Worm (Caenorhabditis elegans) whole organism, L1 larva: ENCODE measurements around the gene ubc-23.

Experiments
- C34B4.2 ChIP-seq: sonication (generic microtip); optimal IDR thresholded peaks from 2 replicates; lab custom pipeline; 2017; ENCODE audit warnings: mild to moderate bottlenecking, missing genetic modification characterization, missing compliant biosample characterization
- F16B12.6 ChIP-seq: fragments of 150-350 bp; optimal IDR thresholded peaks from 2 replicates; lab custom pipeline; 2014; ENCODE audit warnings: missing biosample characterization, missing genetic modification characterization
- Y116A8C.19 ChIP-seq: sonication (generic microtip); optimal IDR thresholded peaks from 2 replicates; lab custom pipeline; 2016; ENCODE audit warnings: missing compliant biosample characterization, missing genetic modification characterization, borderline replicate concordance
- alr-1 ChIP-seq: fragments of 200-800 bp; sonication (Bioruptor generic); optimal IDR thresholded peaks from 2 replicates; lab custom pipeline; 2018; ENCODE audit warnings: borderline replicate concordance, mild to moderate bottlenecking, missing genetic modification characterization, missing compliant biosample characterization
- aly-2 ChIP-seq: fragments of 150-350 bp; optimal IDR thresholded peaks from 2 replicates; lab custom pipeline; 2014; ENCODE audit warnings: missing biosample characterization, missing genetic modification characterization
- ama-1 ChIP-seq: fragments of 150-350 bp; optimal IDR thresholded peaks from 2 replicates; lab custom pipeline; 2014
- ceh-82 ChIP-seq, 3 experiments: fragments of 150-350 bp in 1 of 3; sonication (generic microtip) in 2 of 3; optimal IDR thresholded peaks; 2 replicates each; lab custom pipeline; 2014 to 2017; ENCODE audit warnings: missing biosample characterization in 3 of 3, missing genetic modification characterization in 3 of 3
- ceh-88 ChIP-seq: fragments of 200-800 bp; sonication (Bioruptor generic); IDR thresholded peaks from 2 replicates; pipeline ENCODE4 v1.3.6; 2022; ENCODE audit warnings: missing genetic modification characterization, missing compliant biosample characterization
- ces-1 ChIP-seq: fragments of 150-350 bp; optimal IDR thresholded peaks from 2 replicates; lab custom pipeline; 2014; ENCODE audit warnings: missing biosample characterization, missing genetic modification reagents, missing genetic modification characterization
- dpl-1 ChIP-seq, 3 experiments: fragments of 150-350 bp in 2 of 3; sonication (generic microtip) in 1 of 3; optimal IDR thresholded peaks; 2 replicates each; lab custom pipeline; 2014 to 2017; ENCODE audit warnings: missing biosample characterization in 3 of 3, missing genetic modification characterization in 3 of 3, missing genetic modification reagents in 3 of 3
- efl-1 ChIP-seq, 4 experiments: fragments of 150-350 bp; optimal IDR thresholded peaks in 3 of 4; peaks in 1 of 4; 1 replicate in 1 of 4; 2 replicates in 3 of 4; lab custom pipeline; 2014; ENCODE audit warnings: missing biosample characterization in 2 of 4, missing genetic modification characterization in 2 of 4, missing genetic modification reagents in 2 of 4
- egl-13 ChIP-seq: sonication (generic microtip); optimal IDR thresholded peaks from 2 replicates; lab custom pipeline; 2016; ENCODE audit warnings: missing genotype, missing genetic modification reagents, missing genetic modification characterization, missing compliant biosample characterization
- egl-27 ChIP-seq, 2 experiments: fragments of 150-350 bp in 1 of 2; sonication (generic microtip); optimal IDR thresholded peaks; 3 replicates each; lab custom pipeline; 2017 to 2018; ENCODE audit warnings: missing biosample characterization in 2 of 2, missing genetic modification characterization in 2 of 2, missing genetic modification reagents in 2 of 2
- elt-2 ChIP-seq: sonication (generic microtip); optimal IDR thresholded peaks from 2 replicates; lab custom pipeline; 2016; ENCODE audit warnings: missing genetic modification characterization, mild to moderate bottlenecking, inconsistent platforms, missing compliant biosample characterization, missing genetic modification reagents
- ets-5 ChIP-seq: fragments of 200-800 bp; sonication (Bioruptor generic); IDR thresholded peaks from 2 replicates; pipeline ENCODE4 v1.3.6; 2022; ENCODE audit warnings: missing genetic modification characterization, missing compliant biosample characterization
- fkh-8 ChIP-seq: sonication (generic microtip); optimal IDR thresholded peaks from 2 replicates; lab custom pipeline; 2016; ENCODE audit warnings: mild to moderate bottlenecking, missing genetic modification characterization, missing compliant biosample characterization
- grh-1 ChIP-seq: fragments of 200-800 bp; sonication (Bioruptor generic); IDR thresholded peaks from 2 replicates; pipeline ENCODE4 v1.3.6; 2022; ENCODE audit warnings: missing genetic modification reagents, missing genetic modification characterization, missing compliant biosample characterization
- hlh-4 ChIP-seq: sonication (generic microtip); optimal IDR thresholded peaks from 2 replicates; lab custom pipeline; 2016; ENCODE audit warnings: mild to moderate bottlenecking, missing genetic modification characterization, missing compliant biosample characterization
- hpl-2 ChIP-seq: fragments of 150-350 bp; optimal IDR thresholded peaks from 2 replicates; lab custom pipeline; 2014; ENCODE audit warnings: missing biosample characterization, missing genetic modification reagents, missing genetic modification characterization
- irx-1 ChIP-seq: sonication (generic microtip); optimal IDR thresholded peaks from 2 replicates; lab custom pipeline; 2016; ENCODE audit warnings: missing genetic modification characterization, missing compliant biosample characterization
- isw-1 ChIP-seq: fragments of 200-800 bp; sonication (Bioruptor generic); IDR thresholded peaks from 2 replicates; pipeline ENCODE4 v1.3.6; 2022; ENCODE audit warnings: missing genetic modification characterization, missing compliant biosample characterization
- lin-13 ChIP-seq: fragments of 150-350 bp; optimal IDR thresholded peaks from 2 replicates; lab custom pipeline; 2014; ENCODE audit warnings: missing biosample characterization, missing genetic modification reagents, missing genetic modification characterization
- lin-14 ChIP-seq: fragments of 200-800 bp; sonication (Bioruptor generic); optimal IDR thresholded peaks from 2 replicates; lab custom pipeline; 2018; ENCODE audit warnings: mild to moderate bottlenecking, missing genetic modification characterization, moderate library complexity, missing compliant biosample characterization
- mab-9 ChIP-seq: fragments of 200-800 bp; sonication (Bioruptor generic); IDR thresholded peaks from 2 replicates; pipeline ENCODE4 v1.3.6; 2022; ENCODE audit warnings: missing genetic modification reagents, missing genetic modification characterization, missing compliant biosample characterization
- nhr-11 ChIP-seq: fragments of 150-350 bp; optimal IDR thresholded peaks from 2 replicates; lab custom pipeline; 2014; ENCODE audit warnings: missing biosample characterization, missing genetic modification characterization
- nhr-12 ChIP-seq: sonication (generic microtip); optimal IDR thresholded peaks from 2 replicates; lab custom pipeline; 2017; ENCODE audit warnings: missing biosample characterization, missing genetic modification characterization
- nhr-19 ChIP-seq: fragments of 200-800 bp; sonication (Bioruptor generic); conservative IDR thresholded peaks from 2 replicates; pipeline ENCODE4 v1.3.6; 2022; ENCODE audit warnings: missing genetic modification characterization, missing compliant biosample characterization
- nhr-20 ChIP-seq: sonication (generic microtip); optimal IDR thresholded peaks from 2 replicates; lab custom pipeline; 2016; ENCODE audit warnings: mild to moderate bottlenecking, missing genetic modification characterization, missing compliant biosample characterization
- nhr-237 ChIP-seq: fragments of 150-350 bp; optimal IDR thresholded peaks from 2 replicates; lab custom pipeline; 2014; ENCODE audit warnings: missing biosample characterization, missing genetic modification characterization
- nhr-71 ChIP-seq: sonication (generic microtip); optimal IDR thresholded peaks from 2 replicates; lab custom pipeline; 2016; ENCODE audit warnings: mild to moderate bottlenecking, missing genetic modification characterization, moderate library complexity, missing compliant biosample characterization
- nhr-85 ChIP-seq: sonication (generic microtip); peaks from one replicate; lab custom pipeline; 2016; ENCODE audit warnings: missing genetic modification characterization, inconsistent platforms, missing compliant biosample characterization
- nhr-90 ChIP-seq: sonication (generic microtip); optimal IDR thresholded peaks from 2 replicates; lab custom pipeline; 2016; ENCODE audit warnings: mild to moderate bottlenecking, missing genetic modification characterization, missing compliant biosample characterization; ENCODE audit not compliant: poor library complexity
- pag-3 ChIP-seq: sonication (generic microtip); optimal IDR thresholded peaks from 2 replicates; lab custom pipeline; 2017; ENCODE audit warnings: missing genetic modification characterization, mild to moderate bottlenecking, missing compliant biosample characterization, antibody characterized with exemption, borderline replicate concordance; ENCODE audit not compliant: insufficient read depth
- pax-3 ChIP-seq: fragments of 200-800 bp; sonication (Bioruptor generic); optimal IDR thresholded peaks from 2 replicates; lab custom pipeline; 2018; ENCODE audit warnings: mild to moderate bottlenecking, missing genetic modification characterization, moderate library complexity, missing compliant biosample characterization
- pqm-1 ChIP-seq: sonication (generic microtip); optimal IDR thresholded peaks from 3 replicates; lab custom pipeline; 2017; ENCODE audit warnings: missing biosample characterization, missing genetic modification characterization
- rnt-1 ChIP-seq: sonication (generic microtip); optimal IDR thresholded peaks from 2 replicates; lab custom pipeline; 2016; ENCODE audit warnings: mild to moderate bottlenecking, missing genetic modification characterization, moderate library complexity, missing compliant biosample characterization
- snpc-4 ChIP-seq: fragments of 150-350 bp; optimal IDR thresholded peaks from 2 replicates; lab custom pipeline; 2014; ENCODE audit warnings: missing biosample characterization, missing genetic modification characterization
- sox-4 ChIP-seq: sonication (generic microtip); optimal IDR thresholded peaks from 2 replicates; lab custom pipeline; 2016; ENCODE audit warnings: missing genetic modification characterization, missing compliant biosample characterization
- swsn-7 ChIP-seq: sonication (generic microtip); optimal IDR thresholded peaks from 2 replicates; lab custom pipeline; 2016; ENCODE audit warnings: missing genetic modification characterization, missing compliant biosample characterization
- tbx-2 ChIP-seq: sonication (generic microtip); optimal IDR thresholded peaks from 2 replicates; lab custom pipeline; 2016; ENCODE audit warnings: missing genetic modification characterization, missing compliant biosample characterization
- unc-98 ChIP-seq: fragments of 200-800 bp; sonication (Bioruptor generic); IDR thresholded peaks from 2 replicates; pipeline ENCODE4 v1.3.6; 2022; ENCODE audit warnings: missing genetic modification characterization, missing compliant biosample characterization
- xbp-1 ChIP-seq: sonication (generic microtip); optimal IDR thresholded peaks from 2 replicates; lab custom pipeline; 2016; ENCODE audit warnings: missing genetic modification characterization, missing compliant biosample characterization
- zip-4 ChIP-seq: fragments of 200-800 bp; sonication (Bioruptor generic); optimal IDR thresholded peaks from 2 replicates; lab custom pipeline; 2018; ENCODE audit warnings: mild to moderate bottlenecking, missing genetic modification characterization, moderate library complexity, missing compliant biosample characterization
- ztf-11 ChIP-seq, 2 experiments: sonication (generic microtip); optimal IDR thresholded peaks; 2 replicates each; lab custom pipeline; 2016 to 2017; ENCODE audit warnings: missing genetic modification characterization in 2 of 2, missing biosample characterization in 1 of 2, missing compliant biosample characterization in 1 of 2
- ztf-4 ChIP-seq: fragments of 150-350 bp; optimal IDR thresholded peaks from 2 replicates; lab custom pipeline; 2014; ENCODE audit warnings: missing biosample characterization, missing genetic modification characterization

Gene ubc-23

ce11 chrX:8859538-8859937, 15.4 kb downstream of the ubc-23 start (continued):
- no peak for TF ChIP-seq lin-13 (GFP tag; lab: Kevin White, UChicago)
- peak; percentile 32 to 46 for TF ChIP-seq efl-1 (optimal IDR thresholded peaks at IDR 0.05; lab: Kevin White, UChicago)
- peak; percentile 52 to 92 for TF ChIP-seq efl-1 (GFP tag; optimal IDR thresholded peaks at IDR 0.05 in 1 of 2; lab: Kevin White, UChicago)
- no peak for TF ChIP-seq irx-1 (tag; lab: Kevin White, UChicago)
- no peak for TF ChIP-seq nhr-20 (tag; lab: Kevin White, UChicago)
- TF ChIP-seq ets-5 (GFP tag; lab: Robert Waterston, UW), result no peak
- TF ChIP-seq ceh-88, result no peak
- TF ChIP-seq isw-1 (GFP tag; lab: Robert Waterston, UW), result no peak
- TF ChIP-seq aly-2, result no peak
- no peak for TF ChIP-seq xbp-1
- no peak for TF ChIP-seq swsn-7 (tag; lab: Kevin White, UChicago)
- TF ChIP-seq nhr-12 (tag; lab: Kevin White, UChicago), result no peak
- no peak for TF ChIP-seq snpc-4 (tag; lab: Kevin White, UChicago)

DNA sequence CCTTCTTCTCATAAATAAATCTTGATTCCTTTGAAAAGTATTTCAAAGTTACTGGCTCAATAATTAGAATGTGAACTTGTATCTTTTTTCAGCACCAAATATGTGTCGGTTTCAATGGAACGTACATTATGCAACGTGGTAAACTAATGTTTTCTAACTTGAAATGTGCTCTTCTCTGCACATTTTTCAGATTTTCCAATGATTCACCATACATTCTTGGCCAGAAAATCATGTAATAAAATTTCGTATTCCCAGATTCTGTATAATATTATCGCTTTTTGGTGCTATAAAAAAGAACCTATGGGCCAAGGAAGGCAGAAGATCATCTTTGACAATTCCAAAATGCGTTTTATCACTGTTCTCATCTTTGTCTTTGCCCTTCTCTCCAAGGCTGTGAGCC, 16.9 kb downstream of the ubc-23 start, which contains the start of gene C06E2.9:
TSS of gene C06E2.9 (plus strand) at position 301 of the 400 bp plus-strand sequence.
- no peak for TF ChIP-seq lin-14 (GFP tag; lab: Kevin White, UChicago)
- no peak for TF ChIP-seq nhr-90 (tag; lab: Kevin White, UChicago)
- TF ChIP-seq elt-2 (tag; lab: Kevin White, UChicago), result no peak

DNA sequence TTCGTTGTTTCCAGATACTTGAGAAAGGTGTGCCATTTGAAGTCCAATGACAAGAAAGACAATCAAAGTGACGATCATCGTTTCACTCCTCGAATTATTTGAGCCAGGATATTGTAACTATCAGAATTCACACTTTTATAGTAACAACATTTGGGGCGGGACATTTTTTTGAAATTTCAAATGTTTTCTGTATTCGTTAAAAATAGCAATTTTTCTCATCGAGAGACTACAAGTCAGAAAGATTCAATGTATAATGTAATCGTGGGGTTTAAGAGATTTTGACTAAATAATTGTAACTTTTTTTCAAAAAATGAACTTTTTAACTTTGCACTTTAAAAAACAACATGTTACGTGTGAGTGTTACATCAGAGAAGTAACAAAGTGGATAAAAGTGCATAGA, 22.5 kb downstream of the ubc-23 start, which contains the start of gene ins-9:
TSS of gene ins-9 (minus strand) at position 101 of the 400 bp plus-strand sequence.
- TF ChIP-seq nhr-71 (tag; lab: Kevin White, UChicago) (no peak), grh-1 (GFP tag; lab: Robert Waterston, UW) (no peak), C34B4.2 (tag; lab: Kevin White, UChicago) (no peak), pax-3 (tag; lab: Kevin White, UChicago) (no peak)

- TF ChIP-seq fkh-8 (tag; lab: Kevin White, UChicago), result peak; percentile 67
- TF ChIP-seq nhr-85 (tag; lab: Kevin White, UChicago), result no peak
- TF ChIP-seq hpl-2 (GFP tag; lab: Kevin White, UChicago), result no peak
- TF ChIP-seq hlh-4 (tag; lab: Kevin White, UChicago), result no peak
- no peak for TF ChIP-seq F16B12.6 (tag; lab: Kevin White, UChicago)
- no peak for TF ChIP-seq unc-98 (GFP tag; lab: Robert Waterston, UW)
- no peak for TF ChIP-seq ets-5 (GFP tag; lab: Robert Waterston, UW)
- TF ChIP-seq dpl-1 (GFP tag; optimal IDR thresholded peaks at IDR 0.05; lab: Kevin White, UChicago), result peak in 1 of 3 experiments; percentile 47
- TF ChIP-seq rnt-1, result no peak
- no peak for TF ChIP-seq pax-3 (tag; lab: Kevin White, UChicago)
- no peak for TF ChIP-seq ztf-4 (tag; lab: Kevin White, UChicago)
- no peak for TF ChIP-seq Y116A8C.19 (tag; lab: Kevin White, UChicago)
- no peak for TF ChIP-seq egl-27 (tag; optimal IDR thresholded peaks at IDR 0.05; lab: Kevin White, UChicago)
- no peak for TF ChIP-seq pag-3
- TF ChIP-seq lin-13 (GFP tag; lab: Kevin White, UChicago), result no peak
- TF ChIP-seq pqm-1 (tag; lab: Kevin White, UChicago), result no peak
- TF ChIP-seq nhr-20 (tag; lab: Kevin White, UChicago), result no peak
- no peak for TF ChIP-seq nhr-237 (tag; lab: Kevin White, UChicago)
- no peak for TF ChIP-seq alr-1 (tag; lab: Kevin White, UChicago)
- TF ChIP-seq ama-1 (lab: Kevin White, UChicago), result no peak
- TF ChIP-seq grh-1 (GFP tag; lab: Robert Waterston, UW), result no peak
- TF ChIP-seq sox-4 (tag; lab: Kevin White, UChicago), result peak; percentile 2
- peak in 1 of 2 experiments; percentile 23 for TF ChIP-seq efl-1 (optimal IDR thresholded peaks at IDR 0.05; lab: Kevin White, UChicago)
- TF ChIP-seq efl-1 (GFP tag; optimal IDR thresholded peaks at IDR 0.05 in 1 of 2; lab: Kevin White, UChicago), result no peak
- TF ChIP-seq nhr-19 (GFP tag; lab: Robert Waterston, UW), result no peak
- TF ChIP-seq mab-9, result no peak
- no peak for TF ChIP-seq egl-13 (tag; lab: Kevin White, UChicago)
- no peak for TF ChIP-seq zip-4 (GFP tag; lab: Kevin White, UChicago)
- TF ChIP-seq nhr-11 (tag; lab: Kevin White, UChicago), result no peak
- TF ChIP-seq ceh-82 (tag; optimal IDR thresholded peaks at IDR 0.05; lab: Kevin White, UChicago), result peak in 1 of 3 experiments; percentile 21
- TF ChIP-seq tbx-2, result no peak
- no peak for TF ChIP-seq ces-1 (GFP tag; lab: Kevin White, UChicago)
- TF ChIP-seq ztf-11 (tag; optimal IDR thresholded peaks at IDR 0.05; lab: Kevin White, UChicago), result no peak
Measured at ce11 chrX:8869112-8869675, 25.1 kb downstream of the ubc-23 start, which contains the start of the genes ubc-22 and ubc-21. TSS of gene ubc-22 (minus strand) at chrX:8869162. TSS of gene ubc-21 (plus strand) at chrX:8869625.
